Worm (Caenorhabditis elegans): ENCODE data around the gene polq-1.
A peak's percentile ranks its signal among the peaks of the same experiment; 100 is the strongest.

polq-1 gene

ce11 chrIII:5840277-5840676, 37.3 kb upstream of the polq-1 start:
- TF ChIP-seq unc-86 (tag; optimal IDR thresholded peaks at IDR 0.05) (no peak), nhr-237 (tag; optimal IDR thresholded peaks at IDR 0.05) (no peak), unc-130 (tag; optimal IDR thresholded peaks at IDR 0.05) (no peak), C34B4.2 (tag; optimal IDR thresholded peaks at IDR 0.05) (no peak), egl-27 (tag; optimal IDR thresholded peaks at IDR 0.05) (no peak), lin-14 (GFP tag; optimal IDR thresholded peaks at IDR 0.05) (peak; percentile 7), mep-1 (tag; optimal IDR thresholded peaks at IDR 0.05) (no peak), rnt-1 (tag; optimal IDR thresholded peaks at IDR 0.05) (no peak), ztf-11 (tag; optimal IDR thresholded peaks at IDR 0.05) (no peak), elt-2 (tag; optimal IDR thresholded peaks at IDR 0.05) (peak; percentile 11), snpc-4 (tag; optimal IDR thresholded peaks at IDR 0.05) (no peak), nhr-20 (tag; optimal IDR thresholded peaks at IDR 0.05) (no peak), C04F5.9 (tag; optimal IDR thresholded peaks at IDR 0.05) (no peak), tbx-2 (tag; optimal IDR thresholded peaks at IDR 0.05) (no peak), nhr-90 (tag; optimal IDR thresholded peaks at IDR 0.05; ENCODE audit: poor library complexity) (no peak), F16B12.6 (tag; optimal IDR thresholded peaks at IDR 0.05) (no peak), hlh-17 (GFP tag; optimal IDR thresholded peaks at IDR 0.05; ENCODE audit: borderline replicate concordance) (no peak), egl-13 (tag; optimal IDR thresholded peaks at IDR 0.05) (peak; percentile 11), ets-5 (GFP tag; IDR thresholded peaks at IDR 0.05) (no peak), unc-30 (tag; optimal IDR thresholded peaks at IDR 0.05) (no peak), sox-4 (tag; optimal IDR thresholded peaks at IDR 0.05) (no peak), nhr-28 (tag; optimal IDR thresholded peaks at IDR 0.05) (no peak), xbp-1 (tag; optimal IDR thresholded peaks at IDR 0.05) (no peak), pag-3 (tag; optimal IDR thresholded peaks at IDR 0.05; ENCODE audit: borderline replicate concordance, insufficient read depth) (no peak), hpl-2 (GFP tag; optimal IDR thresholded peaks at IDR 0.05) (no peak), nhr-47 (tag; optimal IDR thresholded peaks at IDR 0.05) (peak; percentile 23), ceh-82 (tag; optimal IDR thresholded peaks at IDR 0.05) (no peak), lsy-2 (tag; optimal IDR thresholded peaks at IDR 0.05) (peak in 1 of 2 experiments; percentile 11), Y116A8C.19 (tag; optimal IDR thresholded peaks at IDR 0.05; ENCODE audit: borderline replicate concordance) (no peak), vab-15 (tag; optimal IDR thresholded peaks at IDR 0.05) (no peak), mef-2 (tag; optimal IDR thresholded peaks at IDR 0.05) (no peak), aly-2 (tag; optimal IDR thresholded peaks at IDR 0.05) (no peak), dpl-1 (GFP tag; optimal IDR thresholded peaks at IDR 0.05) (peak in 1 of 3 experiments; percentile 3), efl-3 (GFP tag; optimal IDR thresholded peaks at IDR 0.05) (no peak), nhr-71 (tag; optimal IDR thresholded peaks at IDR 0.05) (peak; percentile 6), lin-35 (GFP tag; optimal IDR thresholded peaks at IDR 0.05) (no peak), mab-9 (GFP tag; IDR thresholded peaks at IDR 0.05) (no peak), jun-1 (tag; optimal IDR thresholded peaks at IDR 0.05) (peak; percentile 16), sup-37 (GFP tag; optimal IDR thresholded peaks at IDR 0.05) (no peak), zag-1 (tag; optimal IDR thresholded peaks at IDR 0.05) (no peak), nhr-19 (GFP tag; conservative IDR thresholded peaks at IDR 0.05) (no peak), ces-1 (GFP tag; optimal IDR thresholded peaks at IDR 0.05) (no peak), skn-1 (tag; optimal IDR thresholded peaks at IDR 0.05) (no peak), elt-3 (tag; optimal IDR thresholded peaks at IDR 0.05) (no peak), ztf-4 (tag; optimal IDR thresholded peaks at IDR 0.05) (no peak), zip-4 (GFP tag; optimal IDR thresholded peaks at IDR 0.05) (no peak), tlp-1 (tag; optimal IDR thresholded peaks at IDR 0.05) (no peak), fkh-10 (GFP tag; optimal IDR thresholded peaks at IDR 0.05) (no peak), efl-1 (optimal IDR thresholded peaks at IDR 0.05) (no peak), efl-1 (GFP tag; optimal IDR thresholded peaks at IDR 0.05 in 1 of 2) (no peak), hlh-4 (tag; optimal IDR thresholded peaks at IDR 0.05) (no peak), ceh-90 (tag; optimal IDR thresholded peaks at IDR 0.05) (no peak), pqm-1 (tag; optimal IDR thresholded peaks at IDR 0.05) (peak; percentile 72), unc-98 (GFP tag; IDR thresholded peaks at IDR 0.05) (no peak)
